Worm (Caenorhabditis elegans): ENCODE measurements around the gene hlh-31.

The hlh-31 gene

ce11 chrIV:16225747-16226146, 31.7 kb upstream of the hlh-31 start, which contains the start of gene H25K10.4:
H25K10.4 (plus strand) TSS chrIV:16226047.
- no peak for TF ChIP-seq blmp-1 (tag; optimal IDR thresholded peaks at IDR 0.05; ENCODE audit: insufficient read depth)
- no peak for TF ChIP-seq nhr-12 (tag; optimal IDR thresholded peaks at IDR 0.05)
- no peak for TF ChIP-seq nhr-25 (tag; optimal IDR thresholded peaks at IDR 0.05)
- TF ChIP-seq F13H6.1 (tag; optimal IDR thresholded peaks at IDR 0.05): no peak

ce11 chrIV:16230464-16230863, 27.0 kb upstream of the hlh-31 start:
- TF ChIP-seq nhr-11 (tag; optimal IDR thresholded peaks at IDR 0.05) (no peak), blmp-1 (tag; optimal IDR thresholded peaks at IDR 0.05; ENCODE audit: insufficient read depth) (no peak), gmeb-1 (tag; optimal IDR thresholded peaks at IDR 0.05) (no peak), Y55F3AM.14 (GFP tag; optimal IDR thresholded peaks at IDR 0.05) (no peak), C34F6.9 (tag; optimal IDR thresholded peaks at IDR 0.05) (no peak), nhr-10 (tag; optimal IDR thresholded peaks at IDR 0.05) (no peak), ztf-4 (tag; optimal IDR thresholded peaks at IDR 0.05) (no peak), unc-55 (GFP tag; optimal IDR thresholded peaks at IDR 0.05) (no peak), sem-4 (tag; optimal IDR thresholded peaks at IDR 0.05) (no peak), ztf-11 (tag; optimal IDR thresholded peaks at IDR 0.05) (no peak), ZK546.5 (tag; optimal IDR thresholded peaks at IDR 0.05) (no peak), sma-3 (GFP tag; optimal IDR thresholded peaks at IDR 0.05) (no peak), peb-1 (tag; optimal IDR thresholded peaks at IDR 0.05) (no peak)

- TF ChIP-seq skn-1 (tag; optimal IDR thresholded peaks at IDR 0.05) (no peak), peb-1 (tag; optimal IDR thresholded peaks at IDR 0.05) (no peak), alr-1 (tag; optimal IDR thresholded peaks at IDR 0.05) (no peak), nhr-129 (tag; optimal IDR thresholded peaks at IDR 0.05) (no peak), sma-3 (GFP tag; optimal IDR thresholded peaks at IDR 0.05) (no peak), nhr-77 (tag; optimal IDR thresholded peaks at IDR 0.05) (no peak), mdl-1 (tag; optimal IDR thresholded peaks at IDR 0.05) (no peak), F13H6.1 (tag; optimal IDR thresholded peaks at IDR 0.05) (no peak), ztf-1 (GFP tag; conservative IDR thresholded peaks at IDR 0.05) (no peak), ztf-4 (tag; optimal IDR thresholded peaks at IDR 0.05) (no peak), ztf-11 (tag; optimal IDR thresholded peaks at IDR 0.05) (no peak), mab-5 (tag; optimal IDR thresholded peaks at IDR 0.05) (no peak), aly-2 (tag; optimal IDR thresholded peaks at IDR 0.05) (no peak), snpc-4 (tag; optimal IDR thresholded peaks at IDR 0.05) (no peak)
Observed at ce11 chrIV:16233028-16233427, 24.4 kb upstream of the hlh-31 start, which contains the start of the genes hpa-1 and irld-39. hpa-1 (minus strand) TSS chrIV:16233128. irld-39 (plus strand) TSS chrIV:16233148.

ce11 chrIV:16236827-16237226, 20.6 kb upstream of the hlh-31 start:
- TF ChIP-seq ceh-82 (tag; optimal IDR thresholded peaks at IDR 0.05): no peak
- no peak for TF ChIP-seq mbf-1 (tag; optimal IDR thresholded peaks at IDR 0.05)
- TF ChIP-seq zag-1 (tag; optimal IDR thresholded peaks at IDR 0.05): no peak
- no peak for TF ChIP-seq ZK546.5 (tag; optimal IDR thresholded peaks at IDR 0.05)
- TF ChIP-seq aly-2 (tag; optimal IDR thresholded peaks at IDR 0.05): no peak
- no peak for TF ChIP-seq lin-39 (tag; optimal IDR thresholded peaks at IDR 0.05)
- TF ChIP-seq peb-1 (tag; optimal IDR thresholded peaks at IDR 0.05): no peak
- no peak for TF ChIP-seq nhr-129 (tag; optimal IDR thresholded peaks at IDR 0.05)
- TF ChIP-seq fos-1 (tag; optimal IDR thresholded peaks at IDR 0.05): no peak
- TF ChIP-seq F13H6.1 (tag; optimal IDR thresholded peaks at IDR 0.05): no peak
- no peak for TF ChIP-seq dmd-4 (tag; optimal IDR thresholded peaks at IDR 0.05)
- TF ChIP-seq Y55F3AM.14 (GFP tag; optimal IDR thresholded peaks at IDR 0.05): no peak

ce11 chrIV:16238555-16238954, 18.9 kb upstream of the hlh-31 start, which contains the start of gene srw-61:
srw-61 (minus strand) TSS chrIV:16238655.
- TF ChIP-seq nhr-77 (tag; optimal IDR thresholded peaks at IDR 0.05) (no peak), snpc-4 (tag; optimal IDR thresholded peaks at IDR 0.05) (no peak), mdl-1 (tag; optimal IDR thresholded peaks at IDR 0.05) (no peak), lin-39 (tag; optimal IDR thresholded peaks at IDR 0.05) (no peak), ztf-1 (GFP tag; conservative IDR thresholded peaks at IDR 0.05) (no peak), nhr-10 (tag; optimal IDR thresholded peaks at IDR 0.05) (no peak), elt-1 (tag; optimal IDR thresholded peaks at IDR 0.05) (no peak), Y55F3AM.14 (GFP tag; optimal IDR thresholded peaks at IDR 0.05) (no peak), lin-11 (tag; optimal IDR thresholded peaks at IDR 0.05) (no peak), lin-13 (GFP tag; optimal IDR thresholded peaks at IDR 0.05) (no peak), F13H6.1 (tag; optimal IDR thresholded peaks at IDR 0.05) (no peak), zag-1 (tag; optimal IDR thresholded peaks at IDR 0.05) (no peak), egl-27 (tag; optimal IDR thresholded peaks at IDR 0.05) (no peak), nhr-11 (tag; optimal IDR thresholded peaks at IDR 0.05) (no peak), unc-55 (GFP tag; optimal IDR thresholded peaks at IDR 0.05) (no peak), aly-2 (tag; optimal IDR thresholded peaks at IDR 0.05) (no peak), gmeb-1 (tag; optimal IDR thresholded peaks at IDR 0.05) (no peak), blmp-1 (tag; optimal IDR thresholded peaks at IDR 0.05; ENCODE audit: insufficient read depth) (no peak)
